Fruit fly (Drosophila melanogaster) whole organism, adult: ENCODE measurements around the gene CG43703.

Experiments
- CG11617 ChIP-seq: fragments of 200-800 bp; sonication (Bioruptor generic); optimal IDR thresholded peaks from 2 replicates; lab custom pipeline; 2017; ENCODE audit warnings: mild to moderate bottlenecking, missing biosample characterization, missing genetic modification reagents, missing genetic modification characterization
- CG12768 ChIP-seq: fragments of 200-800 bp; sonication (Bioruptor generic); optimal IDR thresholded peaks from 2 replicates; lab custom pipeline; 2017; ENCODE audit warnings: missing biosample characterization, missing genetic modification characterization, mild to moderate bottlenecking, moderate library complexity, missing genetic modification reagents
- CG14711 ChIP-seq: fragments of 200-800 bp; sonication (Bioruptor generic); optimal IDR thresholded peaks from 2 replicates; lab custom pipeline; 2018; ENCODE audit warnings: missing biosample characterization, mild to moderate bottlenecking, missing genetic modification characterization, moderate library complexity
- CG1620 ChIP-seq: fragments of 200-800 bp; sonication (Bioruptor generic); optimal IDR thresholded peaks from 2 replicates; lab custom pipeline; 2016; ENCODE audit warnings: missing biosample characterization, missing genetic modification characterization
- CG33017 ChIP-seq: fragments of 200-800 bp; sonication (Bioruptor generic); optimal IDR thresholded peaks from 2 replicates; lab custom pipeline; 2018; ENCODE audit warnings: missing biosample characterization, mild to moderate bottlenecking, missing genetic modification characterization, moderate library complexity
- CG5204 ChIP-seq: fragments of 200-800 bp; sonication (Bioruptor generic); optimal IDR thresholded peaks from 2 replicates; lab custom pipeline; 2016; ENCODE audit warnings: missing biosample characterization, missing genetic modification characterization
- CG7045 ChIP-seq: fragments of 200-800 bp; sonication (Bioruptor generic); optimal IDR thresholded peaks from 2 replicates; lab custom pipeline; 2017; ENCODE audit warnings: missing biosample characterization, mild to moderate bottlenecking, missing genetic modification characterization
- CG7101 ChIP-seq: fragments of 200-800 bp; sonication (Bioruptor generic); optimal IDR thresholded peaks from 2 replicates; lab custom pipeline; 2018; ENCODE audit warnings: missing biosample characterization, mild to moderate bottlenecking, missing genetic modification characterization, moderate library complexity
- Clk ChIP-seq: fragments of 200-800 bp; sonication (Bioruptor generic); optimal IDR thresholded peaks from 2 replicates; lab custom pipeline; 2017; ENCODE audit warnings: missing biosample characterization, missing genetic modification characterization
- Crg-1 ChIP-seq: fragments of 200-800 bp; sonication (Bioruptor generic); optimal IDR thresholded peaks from 2 replicates; lab custom pipeline; 2016; ENCODE audit warnings: missing biosample characterization, missing genetic modification characterization
- Hr96 ChIP-seq: fragments of 200-800 bp; sonication (Bioruptor generic); optimal IDR thresholded peaks from 2 replicates; lab custom pipeline; 2016; ENCODE audit warnings: missing biosample characterization, missing genetic modification characterization
- Mnt ChIP-seq: fragments of 200-800 bp; sonication (Bioruptor generic); optimal IDR thresholded peaks from 2 replicates; lab custom pipeline; 2016; ENCODE audit warnings: missing biosample characterization, mild to moderate bottlenecking, missing genetic modification characterization
- bab1 ChIP-seq: fragments of 200-800 bp; sonication (Bioruptor generic); optimal IDR thresholded peaks from 3 replicates; lab custom pipeline; 2019; ENCODE audit warnings: missing biosample characterization, mild to moderate bottlenecking, missing genetic modification characterization, moderate library complexity
- cic ChIP-seq: fragments of 200-800 bp; sonication (Bioruptor generic); optimal IDR thresholded peaks from 2 replicates; lab custom pipeline; 2017; ENCODE audit warnings: missing biosample characterization, mild to moderate bottlenecking, missing genetic modification characterization, moderate library complexity
- cnc ChIP-seq, 2 experiments: fragments of >200 bp; optimal IDR thresholded peaks; 2 replicates each; lab custom pipeline; 2017
- kay ChIP-seq: fragments of 200-800 bp; sonication (Bioruptor generic); peaks from one replicate; lab custom pipeline; 2016; ENCODE audit warnings: missing biosample characterization, missing genetic modification characterization, borderline replicate concordance
- ovo ChIP-seq: fragments of 200-800 bp; sonication (Bioruptor generic); optimal IDR thresholded peaks from 2 replicates; lab custom pipeline; 2016; ENCODE audit warnings: missing biosample characterization, missing genetic modification characterization
- pad ChIP-seq: fragments of 200-800 bp; sonication (Bioruptor generic); optimal IDR thresholded peaks from 3 replicates; lab custom pipeline; 2017; ENCODE audit warnings: missing biosample characterization, missing genetic modification characterization, mild to moderate bottlenecking, moderate library complexity, missing genetic modification reagents
- tj ChIP-seq: fragments of 200-800 bp; sonication (Bioruptor generic); optimal IDR thresholded peaks from 3 replicates; lab custom pipeline; 2017; ENCODE audit warnings: missing biosample characterization, mild to moderate bottlenecking, missing genetic modification characterization, moderate library complexity
- toe ChIP-seq: fragments of 200-800 bp; sonication (Bioruptor generic); optimal IDR thresholded peaks from 2 replicates; lab custom pipeline; 2016; ENCODE audit warnings: missing biosample characterization, missing genetic modification characterization

The CG43703 gene

DNA sequence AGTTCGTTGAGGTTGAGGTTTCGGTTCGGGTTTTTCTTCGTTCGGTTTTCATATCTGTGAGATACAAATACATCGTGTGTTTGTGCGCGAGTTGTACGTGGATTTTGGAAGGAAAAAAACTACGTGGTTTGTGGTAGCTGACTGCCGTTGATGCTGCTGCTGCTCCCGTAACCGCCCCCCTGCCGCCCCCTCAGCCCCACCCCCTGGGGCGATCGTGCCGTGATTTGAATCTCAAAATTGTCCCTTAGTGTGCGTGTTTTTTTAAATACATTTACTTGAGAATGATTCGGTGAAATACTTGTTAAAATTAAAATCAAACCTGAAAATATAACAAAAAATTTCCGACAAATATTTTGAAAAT lies 6.8 kb downstream of the CG43703 start:
- TF ChIP-seq CG5204 (GFP tag; lab: Kevin White, UChicago): no peak
- no peak for TF ChIP-seq pad
- TF ChIP-seq Mnt (GFP tag; lab: Kevin White, UChicago): no peak
- no peak for TF ChIP-seq CG11617 (GFP tag; lab: Kevin White, UChicago)
- no peak for TF ChIP-seq Clk (GFP tag; lab: Kevin White, UChicago)
- TF ChIP-seq CG7045 (GFP tag; lab: Kevin White, UChicago): no peak
- no peak for TF ChIP-seq kay (GFP tag; lab: Kevin White, UChicago)
- TF ChIP-seq ovo: no peak
- no peak for TF ChIP-seq Hr96
- no peak for TF ChIP-seq tj
- TF ChIP-seq Crg-1 (GFP tag; lab: Kevin White, UChicago): no peak
- no peak for TF ChIP-seq CG1620
- TF ChIP-seq toe (GFP tag; lab: Kevin White, UChicago): no peak

DNA sequence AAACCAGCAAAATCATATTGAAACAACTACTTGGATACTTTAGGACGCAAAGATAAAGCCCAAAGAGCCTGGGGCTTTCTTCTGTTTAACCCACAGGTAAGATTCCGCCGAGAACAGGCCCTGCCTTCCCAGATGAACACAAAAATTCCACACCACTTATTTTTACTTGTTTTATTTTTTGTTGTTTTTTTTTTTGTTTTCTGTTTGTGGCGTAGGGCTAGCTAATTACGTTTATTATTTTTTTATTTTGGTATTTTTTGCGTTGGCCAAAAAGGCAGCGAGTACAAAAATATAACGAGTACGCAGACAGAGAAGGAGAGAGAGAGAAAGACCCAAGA lies 7.3 kb downstream of the CG43703 start:
- no peak for TF ChIP-seq cic (GFP tag; lab: Kevin White, UChicago)
- TF ChIP-seq Crg-1 (GFP tag; lab: Kevin White, UChicago): no peak
- no peak for TF ChIP-seq CG14711
- no peak for TF ChIP-seq bab1 (GFP tag; lab: Kevin White, UChicago)
- no peak for TF ChIP-seq kay (GFP tag; lab: Kevin White, UChicago)
- no peak for TF ChIP-seq Hr96
- TF ChIP-seq CG7101 (tag; lab: Kevin White, UChicago): no peak
- TF ChIP-seq CG7045 (GFP tag; lab: Kevin White, UChicago): no peak
- no peak for TF ChIP-seq ovo

DNA sequence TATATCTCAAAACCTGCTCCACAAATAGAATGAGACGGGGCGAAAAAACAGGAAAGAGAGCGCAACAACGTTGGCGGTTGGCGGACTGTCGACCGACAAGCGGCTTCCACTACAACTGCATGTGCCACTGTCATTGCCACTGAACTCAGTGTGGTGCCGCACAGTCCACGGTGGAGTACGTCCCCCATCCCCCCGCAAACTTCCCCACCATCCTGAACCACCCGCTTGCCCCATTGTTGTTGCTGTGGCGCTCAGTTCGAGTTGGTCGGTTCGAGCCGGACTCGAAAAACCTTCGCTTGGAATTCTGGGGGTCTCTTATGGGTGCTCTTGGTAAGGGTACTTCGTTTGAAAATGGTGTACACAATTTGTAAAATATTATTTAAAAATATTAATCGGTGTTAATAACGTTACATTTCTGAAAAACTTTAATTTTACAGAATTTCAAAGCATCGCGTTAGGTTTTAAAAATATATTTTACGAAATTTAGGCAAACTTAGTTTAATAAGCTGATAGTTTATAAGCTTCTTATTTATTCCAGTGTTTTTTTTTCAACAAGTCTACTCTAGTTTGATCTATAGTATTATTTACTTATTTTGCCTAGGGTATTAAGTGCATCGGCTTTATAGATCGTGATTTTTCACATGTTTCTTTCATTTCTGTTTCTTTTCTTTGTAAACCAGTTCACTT lies 7.8 kb downstream of the CG43703 start:
- TF ChIP-seq CG14711 (no peak), Clk (GFP tag; lab: Kevin White, UChicago) (no peak), CG7101 (tag; lab: Kevin White, UChicago) (no peak), CG33017 (tag; lab: Kevin White, UChicago) (no peak), tj (no peak), cic (GFP tag; lab: Kevin White, UChicago) (no peak), CG7045 (GFP tag; lab: Kevin White, UChicago) (no peak), Hr96 (no peak), bab1 (GFP tag; lab: Kevin White, UChicago) (no peak), CG5204 (GFP tag; lab: Kevin White, UChicago) (no peak), cnc (optimal IDR thresholded peaks at IDR 0.05; lab: Kevin White, UChicago) (no peak), Crg-1 (GFP tag; lab: Kevin White, UChicago) (no peak), kay (GFP tag; lab: Kevin White, UChicago) (no peak), CG1620 (no peak), ovo (no peak), Mnt (GFP tag; lab: Kevin White, UChicago) (no peak), CG12768 (GFP tag; lab: Kevin White, UChicago) (no peak), pad (no peak), toe (GFP tag; lab: Kevin White, UChicago) (no peak)

DNA sequence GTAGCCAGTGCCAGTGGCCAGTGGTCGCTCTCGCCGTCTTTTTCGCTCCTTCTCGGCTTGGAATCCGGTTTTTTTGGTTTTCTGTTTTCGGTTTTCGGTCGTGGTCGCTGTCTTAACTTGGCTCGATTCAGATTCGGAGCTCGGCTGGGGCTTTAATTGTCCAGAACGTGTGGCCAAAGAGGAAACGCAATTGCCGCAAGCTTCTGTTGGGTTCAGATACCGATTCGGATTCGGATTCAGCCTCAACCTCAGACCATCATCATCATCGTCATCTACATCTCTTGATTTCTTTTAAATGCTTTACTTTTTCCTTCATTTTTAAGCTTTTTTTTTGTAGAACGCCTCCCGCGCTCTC lies 8.3 kb downstream of the CG43703 start:
- TF ChIP-seq toe (GFP tag; lab: Kevin White, UChicago): no peak

DNA sequence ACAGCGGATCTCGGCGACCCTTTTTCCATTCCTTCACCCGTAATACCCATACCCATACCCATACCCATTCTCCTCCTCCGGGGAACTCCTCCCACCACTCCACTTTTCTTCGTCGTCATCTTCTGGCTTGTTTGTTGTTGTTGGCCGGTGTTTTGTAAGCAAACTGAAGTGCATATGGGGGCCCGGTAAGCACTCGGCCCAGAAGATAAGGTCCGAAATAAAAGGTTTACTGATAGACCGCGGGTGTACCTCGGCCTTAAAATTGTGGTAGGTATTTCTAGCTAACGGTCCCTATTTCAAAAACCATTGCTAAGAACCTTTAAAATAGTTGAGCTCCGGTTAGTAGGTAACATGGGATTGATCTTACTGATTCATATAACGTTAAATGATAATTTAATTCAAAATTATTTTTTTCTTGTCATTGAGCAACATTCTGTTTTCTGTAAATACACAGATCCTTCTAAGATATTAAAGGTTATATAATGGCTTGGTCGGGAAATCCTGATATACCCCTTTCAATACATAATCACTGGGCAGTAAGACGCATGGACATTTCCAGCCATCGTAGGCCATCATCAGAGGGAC lies 10.6 kb downstream of the CG43703 start:
- peak; percentile 15 for TF ChIP-seq Hr96
- no peak for TF ChIP-seq CG12768 (GFP tag; lab: Kevin White, UChicago)
- TF ChIP-seq Mnt (GFP tag; lab: Kevin White, UChicago): no peak
- TF ChIP-seq CG7045 (GFP tag; lab: Kevin White, UChicago): no peak
- TF ChIP-seq kay (GFP tag; lab: Kevin White, UChicago): no peak
- peak; percentile 32 for TF ChIP-seq CG11617 (GFP tag; lab: Kevin White, UChicago)

DNA sequence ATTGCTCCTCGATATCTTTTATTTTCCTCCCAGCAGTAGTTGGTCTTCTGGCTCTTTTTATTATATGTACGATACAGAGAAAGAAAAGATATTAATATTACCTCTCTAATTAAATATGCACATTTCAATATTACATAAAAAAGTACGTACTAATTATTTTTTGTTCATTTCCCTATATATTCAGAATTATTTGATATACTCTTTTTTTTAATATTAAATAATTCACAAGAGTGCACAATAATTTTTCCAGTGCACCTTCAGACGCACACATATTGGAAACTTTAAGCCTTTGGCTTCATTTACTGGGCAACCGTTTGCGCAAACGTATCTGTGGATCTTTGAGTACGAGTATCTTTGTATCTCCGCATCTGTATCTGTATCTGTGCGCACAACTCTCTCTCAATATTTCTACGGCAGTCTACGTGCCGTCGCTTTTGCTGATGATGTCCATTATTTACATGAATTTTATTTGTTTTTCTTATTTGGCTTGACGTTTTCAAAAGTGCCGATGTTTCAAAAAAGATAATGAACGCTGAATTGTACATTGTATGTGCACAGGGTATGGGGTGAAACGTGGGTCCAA lies 11.4 kb downstream of the CG43703 start:
- TF ChIP-seq cnc (optimal IDR thresholded peaks at IDR 0.05; lab: Kevin White, UChicago): no peak
- TF ChIP-seq tj: peak; percentile 97
- no peak for TF ChIP-seq kay (GFP tag; lab: Kevin White, UChicago)
- no peak for TF ChIP-seq CG1620
- TF ChIP-seq CG5204 (GFP tag; lab: Kevin White, UChicago): peak; percentile 23
- peak; percentile 77 for TF ChIP-seq CG14711
- peak; percentile 33 for TF ChIP-seq CG7045 (GFP tag; lab: Kevin White, UChicago)
- no peak for TF ChIP-seq toe (GFP tag; lab: Kevin White, UChicago)
- peak; percentile 25 for TF ChIP-seq CG11617 (GFP tag; lab: Kevin White, UChicago)
- TF ChIP-seq CG12768 (GFP tag; lab: Kevin White, UChicago): no peak
- TF ChIP-seq bab1 (GFP tag; lab: Kevin White, UChicago): peak; percentile 61
- TF ChIP-seq Mnt (GFP tag; lab: Kevin White, UChicago): no peak
- no peak for TF ChIP-seq cic (GFP tag; lab: Kevin White, UChicago)
- TF ChIP-seq CG33017 (tag; lab: Kevin White, UChicago): peak; percentile 74
- TF ChIP-seq ovo: peak; percentile 18
- peak; percentile 83 for TF ChIP-seq CG7101 (tag; lab: Kevin White, UChicago)
- TF ChIP-seq Crg-1 (GFP tag; lab: Kevin White, UChicago): no peak
- TF ChIP-seq Clk (GFP tag; lab: Kevin White, UChicago): no peak
- TF ChIP-seq pad: peak; percentile 26
- TF ChIP-seq Hr96: no peak
